Worm (Caenorhabditis elegans) whole organism, L3 larva: Measurements from ENCODE around the gene C34D4.10.

Source experiments
- R02D3.7 ChIP-seq: fragments of 150-350 bp; optimal IDR thresholded peaks from 2 replicates; lab custom pipeline; 2014; ENCODE audit warnings: missing biosample characterization, missing genetic modification characterization
- ama-1 ChIP-seq: fragments of 150-350 bp; optimal IDR thresholded peaks from 2 replicates; lab custom pipeline; 2018
- ceh-16 ChIP-seq: sonication (generic microtip); optimal IDR thresholded peaks from 2 replicates; lab custom pipeline; 2017; ENCODE audit warnings: missing biosample characterization, missing genetic modification characterization
- ceh-28 ChIP-seq: fragments of 150-350 bp; optimal IDR thresholded peaks from 2 replicates; lab custom pipeline; 2014; ENCODE audit warnings: missing biosample characterization, missing genetic modification reagents, missing genetic modification characterization
- ceh-82 ChIP-seq: fragments of 150-350 bp; optimal IDR thresholded peaks from 2 replicates; lab custom pipeline; 2014; ENCODE audit warnings: missing biosample characterization, missing genetic modification characterization
- egl-27 ChIP-seq: sonication (generic microtip); optimal IDR thresholded peaks from 4 replicates; lab custom pipeline; 2017; ENCODE audit warnings: missing biosample characterization, missing genetic modification reagents, missing genetic modification characterization
- elt-1 ChIP-seq: fragments of 150-350 bp; optimal IDR thresholded peaks from 2 replicates; lab custom pipeline; 2014; ENCODE audit warnings: missing biosample characterization, missing genetic modification characterization
- elt-2 ChIP-seq: sonication (generic microtip); optimal IDR thresholded peaks from 2 replicates; lab custom pipeline; 2016; ENCODE audit warnings: missing genetic modification reagents, mild to moderate bottlenecking, missing genetic modification characterization, missing compliant biosample characterization
- eor-1 ChIP-seq, 2 experiments: fragments of 150-350 bp; optimal IDR thresholded peaks; 2 replicates each; lab custom pipeline; 2014 to 2018; ENCODE audit warnings: missing biosample characterization in 2 of 2, missing genetic modification characterization in 2 of 2
- fkh-10 ChIP-seq: sonication (generic microtip); optimal IDR thresholded peaks from 2 replicates; lab custom pipeline; 2017; ENCODE audit warnings: missing biosample characterization, missing genetic modification reagents, missing genetic modification characterization
- fkh-2 ChIP-seq: fragments of 150-350 bp; optimal IDR thresholded peaks from 2 replicates; lab custom pipeline; 2014; ENCODE audit warnings: missing biosample characterization, missing genetic modification reagents, missing genetic modification characterization
- fos-1 ChIP-seq: fragments of 150-350 bp; optimal IDR thresholded peaks from 2 replicates; lab custom pipeline; 2014; ENCODE audit warnings: missing biosample characterization, missing genetic modification characterization
- hmg-11 ChIP-seq: sonication (generic microtip); optimal IDR thresholded peaks from 2 replicates; lab custom pipeline; 2016; ENCODE audit warnings: missing genetic modification characterization, missing compliant biosample characterization
- jun-1 ChIP-seq: fragments of 150-350 bp; optimal IDR thresholded peaks from 2 replicates; lab custom pipeline; 2014; ENCODE audit warnings: missing biosample characterization, missing genetic modification reagents, missing genetic modification characterization
- lin-15B ChIP-seq: fragments of 150-350 bp; optimal IDR thresholded peaks from 2 replicates; lab custom pipeline; 2014; ENCODE audit warnings: missing biosample characterization, missing genetic modification characterization
- lsy-12 ChIP-seq: sonication (generic microtip); optimal IDR thresholded peaks from 2 replicates; lab custom pipeline; 2016; ENCODE audit warnings: mild to moderate bottlenecking, missing genetic modification characterization, missing compliant biosample characterization
- mdl-1 ChIP-seq: fragments of 150-350 bp; optimal IDR thresholded peaks from 2 replicates; lab custom pipeline; 2014; ENCODE audit warnings: missing biosample characterization, missing genetic modification characterization
- mml-1 ChIP-seq: fragments of 150-350 bp; sonication (generic microtip); optimal IDR thresholded peaks from 3 replicates; lab custom pipeline; 2014; ENCODE audit warnings: missing biosample characterization, missing genetic modification characterization
- nfya-1 ChIP-seq: sonication (generic microtip); optimal IDR thresholded peaks from 2 replicates; lab custom pipeline; 2017; ENCODE audit warnings: missing genetic modification characterization, mild to moderate bottlenecking, missing compliant biosample characterization, antibody characterized with exemption, moderate library complexity; ENCODE audit not compliant: insufficient read depth
- nhr-23 ChIP-seq: fragments of 150-350 bp; optimal IDR thresholded peaks from 2 replicates; lab custom pipeline; 2014; ENCODE audit warnings: missing biosample characterization, missing genetic modification reagents, missing genetic modification characterization
- nhr-237 ChIP-seq: fragments of 150-350 bp; optimal IDR thresholded peaks from 2 replicates; lab custom pipeline; 2014; ENCODE audit warnings: missing biosample characterization, missing genetic modification characterization
- nhr-28 ChIP-seq: fragments of 150-350 bp; optimal IDR thresholded peaks from 2 replicates; lab custom pipeline; 2014; ENCODE audit warnings: missing biosample characterization, missing genetic modification characterization
- nhr-67 ChIP-seq: fragments of 150-350 bp; optimal IDR thresholded peaks from 2 replicates; lab custom pipeline; 2014; ENCODE audit warnings: missing biosample characterization, missing genetic modification characterization
- nhr-76 ChIP-seq: fragments of 150-350 bp; sonication (generic microtip); optimal IDR thresholded peaks from 5 replicates; lab custom pipeline; 2014; ENCODE audit warnings: missing biosample characterization, missing genetic modification characterization
- nhr-77 ChIP-seq: fragments of 150-350 bp; optimal IDR thresholded peaks from 2 replicates; lab custom pipeline; 2014; ENCODE audit warnings: missing biosample characterization, missing genetic modification characterization
- pqm-1 ChIP-seq: fragments of 150-350 bp; optimal IDR thresholded peaks from 2 replicates; lab custom pipeline; 2017; ENCODE audit warnings: missing biosample characterization, missing genetic modification characterization, inconsistent platforms
- skn-1 ChIP-seq: fragments of 150-350 bp; optimal IDR thresholded peaks from 2 replicates; lab custom pipeline; 2014; ENCODE audit warnings: missing biosample characterization, missing genetic modification characterization
- snpc-4 ChIP-seq: fragments of 150-350 bp; optimal IDR thresholded peaks from 2 replicates; lab custom pipeline; 2014; ENCODE audit warnings: missing biosample characterization, missing genetic modification characterization
- unc-39 ChIP-seq: sonication (generic microtip); optimal IDR thresholded peaks from 4 replicates; lab custom pipeline; 2017; ENCODE audit warnings: missing biosample characterization, missing genetic modification characterization
- zag-1 ChIP-seq: fragments of 150-350 bp; optimal IDR thresholded peaks from 2 replicates; lab custom pipeline; 2014; ENCODE audit warnings: missing biosample characterization, missing genetic modification characterization
- ztf-11 ChIP-seq: fragments of 150-350 bp; optimal IDR thresholded peaks from 2 replicates; lab custom pipeline; 2014; ENCODE audit warnings: missing biosample characterization, missing genetic modification characterization
- ztf-4 ChIP-seq: fragments of 150-350 bp; optimal IDR thresholded peaks from 2 replicates; lab custom pipeline; 2014; ENCODE audit warnings: missing biosample characterization, missing genetic modification characterization

Gene C34D4.10

ce11 chrIV:7121313-7122055, at the start of gene C34D4.10, which contains the start of gene str-48:
Gene C34D4.10 (minus strand): TSS chrIV:7121413.
Gene str-48 (plus strand): TSS chrIV:7122005.
- no peak for TF ChIP-seq nhr-28 (tag; lab: Kevin White, UChicago)
- TF ChIP-seq skn-1 (tag; lab: Kevin White, UChicago): no peak
- no peak for TF ChIP-seq nfya-1
- no peak for TF ChIP-seq zag-1 (tag; lab: Kevin White, UChicago)
- no peak for TF ChIP-seq fkh-2
- TF ChIP-seq pqm-1 (tag; lab: Kevin White, UChicago): no peak

ce11 chrIV:7167983-7168760, 47.0 kb upstream of the C34D4.10 start, which contains the start of gene skr-16:
Gene skr-16 (plus strand): TSS chrIV:7168710.
- TF ChIP-seq nhr-76 (no peak), ztf-4 (tag; lab: Kevin White, UChicago) (no peak), lsy-12 (tag; lab: Kevin White, UChicago) (no peak), hmg-11 (tag; lab: Kevin White, UChicago) (peak; percentile 44), mdl-1 (no peak), zag-1 (tag; lab: Kevin White, UChicago) (no peak), nhr-67 (tag; lab: Kevin White, UChicago) (no peak), jun-1 (tag; lab: Kevin White, UChicago) (no peak), nhr-77 (tag; lab: Kevin White, UChicago) (no peak), ztf-11 (tag; lab: Kevin White, UChicago) (no peak), eor-1 (tag; optimal IDR thresholded peaks at IDR 0.05; lab: Kevin White, UChicago) (no peak), nhr-237 (tag; lab: Kevin White, UChicago) (no peak), ceh-28 (tag; lab: Kevin White, UChicago) (no peak), lin-15B (tag; lab: Kevin White, UChicago) (no peak), elt-1 (tag; lab: Kevin White, UChicago) (no peak), ceh-16 (tag; lab: Kevin White, UChicago) (no peak), egl-27 (tag; lab: Kevin White, UChicago) (no peak), unc-39 (no peak), ama-1 (lab: Kevin White, UChicago) (no peak), nhr-23 (tag; lab: Kevin White, UChicago) (no peak), fos-1 (tag; lab: Kevin White, UChicago) (no peak), pqm-1 (tag; lab: Kevin White, UChicago) (peak; percentile 3), elt-2 (tag; lab: Kevin White, UChicago) (peak; percentile 12), fkh-2 (no peak)

DNA sequence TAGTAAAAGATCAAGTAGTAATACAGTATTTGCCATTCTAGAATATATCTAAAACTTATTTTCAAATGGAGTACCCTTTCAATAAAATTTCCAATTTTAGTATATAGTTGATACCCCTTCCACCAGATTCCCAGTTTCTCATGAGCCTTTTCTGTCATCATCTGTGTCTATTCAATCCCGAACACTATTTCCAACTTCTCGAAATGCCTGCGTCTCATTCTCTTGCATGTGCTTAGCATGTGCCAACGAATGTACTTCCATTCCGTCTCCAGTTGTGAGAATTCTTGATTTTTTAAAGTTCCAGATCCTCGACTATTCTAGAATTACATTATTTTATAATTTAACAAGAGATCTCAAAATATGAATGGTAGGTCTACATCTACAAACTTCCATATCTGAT, 45.3 kb upstream of the C34D4.10 start, which contains the start of gene C42D4.18:
C42D4.18 (plus strand) TSS at position 231 of the 400 bp plus-strand sequence.
- peak; percentile 36 for TF ChIP-seq hmg-11 (tag; lab: Kevin White, UChicago)
- TF ChIP-seq lin-15B (tag; lab: Kevin White, UChicago): peak; percentile 4
- TF ChIP-seq nfya-1: peak; percentile 43
- TF ChIP-seq fkh-2: no peak
- no peak for TF ChIP-seq snpc-4 (tag; lab: Kevin White, UChicago)
- TF ChIP-seq mml-1 (tag; lab: Kevin White, UChicago): peak; percentile 51
- no peak for TF ChIP-seq ceh-82 (tag; lab: Kevin White, UChicago)

DNA sequence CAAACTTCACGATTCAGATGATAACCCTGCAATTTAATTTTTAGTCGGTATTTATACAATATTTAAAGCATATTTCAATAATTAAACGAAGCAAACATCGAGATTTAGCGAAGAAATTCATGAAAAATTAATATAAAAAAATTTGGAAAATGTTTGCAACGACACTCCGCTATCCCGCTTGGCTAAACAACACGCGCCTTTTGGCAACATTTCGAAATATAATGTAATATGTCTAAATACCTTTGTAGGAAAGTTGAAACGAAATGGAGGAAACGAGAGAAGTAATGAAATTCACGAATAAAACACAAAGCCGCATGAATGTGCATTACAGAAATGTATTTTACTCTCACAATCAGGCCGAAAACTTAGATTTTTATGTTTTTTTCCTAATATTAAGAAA, 44.5 kb upstream of the C34D4.10 start, which contains the start of gene rpc-1:
rpc-1 (minus strand) TSS at position 26 of the 400 bp plus-strand sequence.
- TF ChIP-seq fkh-10 (GFP tag; lab: Kevin White, UChicago) (no peak), lin-15B (tag; lab: Kevin White, UChicago) (peak; percentile 34), mml-1 (tag; lab: Kevin White, UChicago) (no peak), ztf-11 (tag; lab: Kevin White, UChicago) (no peak), ceh-28 (tag; lab: Kevin White, UChicago) (no peak), nfya-1 (peak; percentile 34), zag-1 (tag; lab: Kevin White, UChicago) (no peak), R02D3.7 (tag; lab: Kevin White, UChicago) (no peak), elt-2 (tag; lab: Kevin White, UChicago) (no peak), ama-1 (lab: Kevin White, UChicago) (no peak), nhr-23 (tag; lab: Kevin White, UChicago) (no peak)
